Fruit fly (Drosophila melanogaster): ENCODE data around the gene CG14321.

CG14321 gene

dm6 chr3R:17733261-17733660 is at the start of gene CG14321 (continued):
- TF ChIP-seq gcm2 (GFP tag; optimal IDR thresholded peaks at IDR 0.05), result no peak
- TF ChIP-seq kni (GFP tag; optimal IDR thresholded peaks at IDR 0.05), result no peak
- no peak for TF ChIP-seq CG18476 (GFP tag; optimal IDR thresholded peaks at IDR 0.05)
- TF ChIP-seq Stat92E (GFP tag; optimal IDR thresholded peaks at IDR 0.05), result no peak
- no peak for TF ChIP-seq eyg (GFP tag; optimal IDR thresholded peaks at IDR 0.05)
- no peak for TF ChIP-seq Hr39 (optimal IDR thresholded peaks at IDR 0.05)
- no peak for TF ChIP-seq CG3407 (GFP tag; optimal IDR thresholded peaks at IDR 0.05)
- TF ChIP-seq CG17568 (GFP tag; optimal IDR thresholded peaks at IDR 0.05), result no peak
- TF ChIP-seq Hr78 (GFP tag; optimal IDR thresholded peaks at IDR 0.05), result no peak
- no peak for TF ChIP-seq dm (GFP tag; optimal IDR thresholded peaks at IDR 0.05)
- peak; percentile 30 for TF ChIP-seq trem (tag; optimal IDR thresholded peaks at IDR 0.05)
- no peak for TF ChIP-seq Mes4 (GFP tag; optimal IDR thresholded peaks at IDR 0.05)
- peak; percentile 47 for TF ChIP-seq Ets97D (GFP tag; optimal IDR thresholded peaks at IDR 0.05)
- TF ChIP-seq Taf1 (GFP tag; IDR thresholded peaks at IDR 0.05), result no peak
- no peak for TF ChIP-seq CG11695 (GFP tag; IDR thresholded peaks at IDR 0.05)
- TF ChIP-seq CG9727 (GFP tag; optimal IDR thresholded peaks at IDR 0.05), result no peak
- TF ChIP-seq D (optimal IDR thresholded peaks at IDR 0.05), result peak; percentile 23
- TF ChIP-seq D (GFP tag; optimal IDR thresholded peaks at IDR 0.05), result no peak
- TF ChIP-seq so (GFP tag; IDR thresholded peaks at IDR 0.05), result no peak
- peak; percentile 30 for TF ChIP-seq Deaf1 (tag; optimal IDR thresholded peaks at IDR 0.05)
- no peak for TF ChIP-seq salm (tag; optimal IDR thresholded peaks at IDR 0.05)
- TF ChIP-seq Mad (GFP tag; optimal IDR thresholded peaks at IDR 0.05), result no peak
- no peak for TF ChIP-seq dati (GFP tag; IDR thresholded peaks at IDR 0.05)
- no peak for TF ChIP-seq CG6765 (GFP tag; optimal IDR thresholded peaks at IDR 0.05)
- no peak for TF ChIP-seq CG8290 (GFP tag; optimal IDR thresholded peaks at IDR 0.05)
- peak in 1 of 2 experiments; percentile 35 for TF ChIP-seq CG8290 (tag; optimal IDR thresholded peaks at IDR 0.05)
- no peak for TF ChIP-seq CG10543 (GFP tag; optimal IDR thresholded peaks at IDR 0.05)
- TF ChIP-seq caup (GFP tag; optimal IDR thresholded peaks at IDR 0.05; ENCODE audit: severe bottlenecking), result no peak
- no peak for TF ChIP-seq cato (GFP tag; optimal IDR thresholded peaks at IDR 0.05; ENCODE audit: borderline replicate concordance)
- no peak for TF ChIP-seq TFAM (GFP tag; optimal IDR thresholded peaks at IDR 0.05)
- TF ChIP-seq amos (GFP tag; IDR thresholded peaks at IDR 0.05; ENCODE audit: partially characterized antibody), result peak; percentile 74
- TF ChIP-seq CG10462 (GFP tag; optimal IDR thresholded peaks at IDR 0.05), result no peak
- peak; percentile 22 for TF ChIP-seq CG14710 (tag; optimal IDR thresholded peaks at IDR 0.05)
- peak; percentile 0 for TF ChIP-seq MESR4 (GFP tag; optimal IDR thresholded peaks at IDR 0.05)
- TF ChIP-seq CG4360 (GFP tag; IDR thresholded peaks at IDR 0.05), result no peak
- TF ChIP-seq Awh (GFP tag; IDR thresholded peaks at IDR 0.05), result no peak
- no peak for TF ChIP-seq CoRest (tag; optimal IDR thresholded peaks at IDR 0.05)
- no peak for TF ChIP-seq Lhr (GFP tag; optimal IDR thresholded peaks at IDR 0.05)
- no peak for TF ChIP-seq CG17802 (tag; optimal IDR thresholded peaks at IDR 0.05)
- TF ChIP-seq yki (optimal IDR thresholded peaks at IDR 0.05), result no peak
- TF ChIP-seq CG34376 (GFP tag; optimal IDR thresholded peaks at IDR 0.05), result no peak
- TF ChIP-seq ab (GFP tag; optimal IDR thresholded peaks at IDR 0.05), result no peak
- no peak for TF ChIP-seq Dip3 (GFP tag; optimal IDR thresholded peaks at IDR 0.05)
- no peak for TF ChIP-seq CG10274 (GFP tag; optimal IDR thresholded peaks at IDR 0.05)
- no peak for TF ChIP-seq CG6175 (GFP tag; IDR thresholded peaks at IDR 0.05)
- TF ChIP-seq HHEX (GFP tag; optimal IDR thresholded peaks at IDR 0.05), result no peak
- no peak for TF ChIP-seq sqz (GFP tag; optimal IDR thresholded peaks at IDR 0.05)
